Fruit fly (Drosophila melanogaster) whole organism, embryonic: ENCODE measurements around the gene Shaw.

Source experiments
- C15 ChIP-seq: fragments of 200-800 bp; sonication (Bioruptor generic); IDR thresholded peaks from 3 replicates; pipeline ENCODE4 v1.3.6; 2022; ENCODE audit warnings: missing biosample characterization, missing genetic modification characterization
- CG10147 ChIP-seq: fragments of 200-800 bp; sonication (Bioruptor generic); optimal IDR thresholded peaks from 2 replicates; lab custom pipeline; 2019; ENCODE audit warnings: missing biosample characterization, mild to moderate bottlenecking, missing genetic modification characterization, moderate library complexity
- CG1024 ChIP-seq: fragments of 200-800 bp; sonication (Bioruptor generic); IDR thresholded peaks from 2 replicates; pipeline ENCODE4 v1.3.6; 2022; ENCODE audit warnings: missing biosample characterization, missing genetic modification characterization
- CG10654 ChIP-seq: fragments of 200-800 bp; sonication (Bioruptor generic); optimal IDR thresholded peaks from 2 replicates; lab custom pipeline; 2016; ENCODE audit warnings: missing biosample characterization, missing genetic modification characterization
- CG11247 ChIP-seq: fragments of 200-800 bp; sonication (Bioruptor generic); IDR thresholded peaks from 2 replicates; pipeline ENCODE4 v1.3.6; 2022; ENCODE audit warnings: missing biosample characterization, missing genetic modification characterization
- CG11696 ChIP-seq: fragments of 200-800 bp; sonication (Bioruptor generic); IDR thresholded peaks from 2 replicates; pipeline ENCODE4 v1.3.6; 2022; ENCODE audit warnings: missing biosample characterization, missing genetic modification characterization
- CG12219 ChIP-seq: fragments of 200-800 bp; sonication (Bioruptor generic); optimal IDR thresholded peaks from 3 replicates; lab custom pipeline; 2018; ENCODE audit warnings: missing biosample characterization, mild to moderate bottlenecking, missing genetic modification characterization
- CG12391 ChIP-seq: fragments of 200-800 bp; sonication (Bioruptor generic); optimal IDR thresholded peaks from 3 replicates; lab custom pipeline; 2018; ENCODE audit warnings: missing biosample characterization, mild to moderate bottlenecking, missing genetic modification characterization, moderate library complexity
- CG14014 ChIP-seq: fragments of 200-800 bp; sonication (Bioruptor generic); IDR thresholded peaks from 2 replicates; pipeline ENCODE4 v1.3.6; 2022; ENCODE audit warnings: missing biosample characterization, missing genetic modification characterization
- CG14050 ChIP-seq: fragments of 200-800 bp; sonication (Bioruptor generic); IDR thresholded peaks from 3 replicates; pipeline ENCODE4 v1.3.6; 2022; ENCODE audit warnings: missing biosample characterization, missing genetic modification characterization
- CG15269 ChIP-seq: fragments of 200-800 bp; sonication (Bioruptor generic); optimal IDR thresholded peaks from 2 replicates; lab custom pipeline; 2018; ENCODE audit warnings: missing biosample characterization, mild to moderate bottlenecking, missing genetic modification characterization, moderate library complexity
- CG15479 ChIP-seq: fragments of 200-800 bp; sonication (Bioruptor generic); optimal IDR thresholded peaks from 3 replicates; lab custom pipeline; 2019; ENCODE audit warnings: missing biosample characterization, mild to moderate bottlenecking, missing genetic modification characterization, moderate library complexity
- CG1603 ChIP-seq: fragments of 200-800 bp; sonication (Bioruptor generic); optimal IDR thresholded peaks from 2 replicates; lab custom pipeline; 2019; ENCODE audit warnings: missing biosample characterization, mild to moderate bottlenecking, missing genetic modification characterization, moderate library complexity
- CG17186 ChIP-seq: fragments of 200-800 bp; sonication (Bioruptor generic); optimal IDR thresholded peaks from 3 replicates; lab custom pipeline; 2017; ENCODE audit warnings: missing biosample characterization, missing genetic modification reagents, missing genetic modification characterization
- CG17568 ChIP-seq: fragments of 200-800 bp; sonication (Bioruptor generic); optimal IDR thresholded peaks from 2 replicates; lab custom pipeline; 2018; ENCODE audit warnings: missing biosample characterization, mild to moderate bottlenecking, missing genetic modification characterization, moderate library complexity
- CG1832 ChIP-seq: fragments of 200-800 bp; sonication (Bioruptor generic); optimal IDR thresholded peaks from 2 replicates; lab custom pipeline; 2017; ENCODE audit warnings: missing biosample characterization, mild to moderate bottlenecking, missing genetic modification characterization, inconsistent platforms
- CG18476 ChIP-seq: fragments of 200-800 bp; sonication (Bioruptor generic); optimal IDR thresholded peaks from 2 replicates; lab custom pipeline; 2016; ENCODE audit warnings: missing biosample characterization, mild to moderate bottlenecking, missing genetic modification characterization
- CG2116 ChIP-seq: fragments of 200-800 bp; sonication (Bioruptor generic); optimal IDR thresholded peaks from 3 replicates; lab custom pipeline; 2018; ENCODE audit warnings: missing biosample characterization, mild to moderate bottlenecking, missing genetic modification characterization
- CG34376 ChIP-seq: fragments of 200-800 bp; sonication (Bioruptor generic); optimal IDR thresholded peaks from 2 replicates; lab custom pipeline; 2018; ENCODE audit warnings: missing biosample characterization, mild to moderate bottlenecking, missing genetic modification characterization
- CG6254 ChIP-seq: fragments of 200-800 bp; sonication (Bioruptor generic); optimal IDR thresholded peaks from 3 replicates; lab custom pipeline; 2017; ENCODE audit warnings: mild to moderate bottlenecking, missing biosample characterization, missing genetic modification reagents, missing genetic modification characterization
- CG7839 ChIP-seq: fragments of 200-800 bp; sonication (Bioruptor generic); optimal IDR thresholded peaks from 3 replicates; lab custom pipeline; 2018; ENCODE audit warnings: missing biosample characterization, mild to moderate bottlenecking, missing genetic modification characterization, moderate library complexity
- CG8281 ChIP-seq: fragments of 200-800 bp; sonication (Bioruptor generic); optimal IDR thresholded peaks from 2 replicates; lab custom pipeline; 2018; ENCODE audit warnings: missing biosample characterization, mild to moderate bottlenecking, missing genetic modification characterization, moderate library complexity
- CG9609 ChIP-seq: fragments of 200-800 bp; sonication (Bioruptor generic); optimal IDR thresholded peaks from 3 replicates; lab custom pipeline; 2016; ENCODE audit warnings: missing biosample characterization, missing genetic modification characterization
- CG9932 ChIP-seq: fragments of 200-800 bp; sonication (Bioruptor generic); IDR thresholded peaks from 2 replicates; pipeline ENCODE4 v1.3.6; 2022; ENCODE audit warnings: missing biosample characterization, missing genetic modification characterization
- Dbx ChIP-seq: fragments of 200-800 bp; sonication (Bioruptor generic); IDR thresholded peaks from 3 replicates; pipeline ENCODE4 v1.3.6; 2022; ENCODE audit warnings: missing biosample characterization, missing genetic modification characterization
- Dek ChIP-seq: fragments of 200-800 bp; sonication (Bioruptor generic); optimal IDR thresholded peaks from 3 replicates; lab custom pipeline; 2019; ENCODE audit warnings: missing biosample characterization, mild to moderate bottlenecking, missing genetic modification characterization, moderate library complexity
- HLH3B ChIP-seq: fragments of 200-800 bp; sonication (Bioruptor generic); IDR thresholded peaks from 2 replicates; pipeline ENCODE4 v1.3.6; 2022; ENCODE audit warnings: missing biosample characterization, missing genetic modification characterization
- Opbp ChIP-seq: fragments of 200-800 bp; sonication (Bioruptor generic); IDR thresholded peaks from 3 replicates; pipeline ENCODE4 v1.3.6; 2022; ENCODE audit warnings: missing biosample characterization, missing genetic modification characterization; ENCODE audit not compliant: partially characterized antibody
- Scr ChIP-seq: fragments of 200-800 bp; sonication (Bioruptor generic); IDR thresholded peaks from 2 replicates; pipeline ENCODE4 v1.3.6; 2022; ENCODE audit warnings: missing biosample characterization, missing genetic modification characterization; ENCODE audit not compliant: partially characterized antibody
- YL-1 ChIP-seq: fragments of 200-800 bp; sonication (Bioruptor generic); optimal IDR thresholded peaks from 3 replicates; lab custom pipeline; 2017; ENCODE audit warnings: missing biosample characterization, mild to moderate bottlenecking, missing genetic modification characterization
- ap ChIP-seq: fragments of 200-800 bp; sonication (Bioruptor generic); IDR thresholded peaks from 2 replicates; pipeline ENCODE4 v1.3.6; 2022; ENCODE audit warnings: missing biosample characterization, missing genetic modification characterization
- bsh ChIP-seq, 2 experiments: fragments of 200-800 bp; sonication (Bioruptor generic); optimal IDR thresholded peaks; 2 replicates each; lab custom pipeline; 2017 to 2018; ENCODE audit warnings: mild to moderate bottlenecking in 2 of 2, missing biosample characterization in 2 of 2, missing genetic modification characterization in 2 of 2, moderate library complexity in 1 of 2
- btn ChIP-seq: fragments of 200-800 bp; sonication (Bioruptor generic); optimal IDR thresholded peaks from 2 replicates; lab custom pipeline; 2016; ENCODE audit warnings: missing biosample characterization, missing genetic modification characterization
- cato ChIP-seq: fragments of 200-800 bp; sonication (Bioruptor generic); optimal IDR thresholded peaks from 2 replicates; lab custom pipeline; 2016; ENCODE audit warnings: missing biosample characterization, missing genetic modification characterization, borderline replicate concordance
- chinmo ChIP-seq: fragments of 200-800 bp; sonication (Bioruptor generic); IDR thresholded peaks from 4 replicates; pipeline ENCODE4 v1.3.6; 2022; ENCODE audit warnings: missing biosample characterization, missing genetic modification characterization; ENCODE audit not compliant: partially characterized antibody
- chm ChIP-seq: fragments of 200-800 bp; sonication (Bioruptor generic); IDR thresholded peaks from 2 replicates; pipeline ENCODE4 v1.3.6; 2022; ENCODE audit warnings: missing biosample characterization, missing genetic modification characterization
- crol ChIP-seq: fragments of 200-800 bp; sonication (Bioruptor generic); IDR thresholded peaks from 2 replicates; pipeline ENCODE4 v1.3.6; 2022; ENCODE audit warnings: missing biosample characterization, missing genetic modification characterization
- dmrt11E ChIP-seq: fragments of 200-800 bp; sonication (Bioruptor generic); optimal IDR thresholded peaks from 3 replicates; lab custom pipeline; 2018; ENCODE audit warnings: missing biosample characterization, mild to moderate bottlenecking, missing genetic modification characterization, moderate library complexity
- dpn ChIP-seq, 2 experiments: fragments of 200-800 bp; sonication (Bioruptor generic); optimal IDR thresholded peaks; 3 replicates each; lab custom pipeline; 2016; ENCODE audit warnings: missing biosample characterization in 2 of 2, missing genetic modification characterization in 2 of 2
- exex ChIP-seq: fragments of 200-800 bp; sonication (Bioruptor generic); optimal IDR thresholded peaks from 4 replicates; lab custom pipeline; 2018; ENCODE audit warnings: missing biosample characterization, mild to moderate bottlenecking, missing genetic modification characterization, moderate library complexity
- h ChIP-seq: fragments of >200 bp; optimal IDR thresholded peaks from 2 replicates; lab custom pipeline; 2017
- ham ChIP-seq: fragments of 200-800 bp; sonication (Bioruptor generic); IDR thresholded peaks from 2 replicates; pipeline ENCODE4 v1.3.6; 2022; ENCODE audit warnings: missing biosample characterization, missing genetic modification characterization
- jigr1 ChIP-seq: fragments of 200-800 bp; sonication (Bioruptor generic); IDR thresholded peaks from 3 replicates; pipeline ENCODE4 v1.3.6; 2022; ENCODE audit warnings: missing biosample characterization, missing genetic modification characterization
- lilli ChIP-seq: fragments of 200-800 bp; sonication (Bioruptor generic); optimal IDR thresholded peaks from 3 replicates; lab custom pipeline; 2016; ENCODE audit warnings: missing biosample characterization, missing genetic modification characterization
- psq ChIP-seq: fragments of 200-800 bp; sonication (Bioruptor generic); optimal IDR thresholded peaks from 2 replicates; lab custom pipeline; 2017; ENCODE audit warnings: missing biosample characterization, missing genetic modification characterization
- schlank ChIP-seq: fragments of 200-800 bp; sonication (Bioruptor generic); optimal IDR thresholded peaks from 2 replicates; lab custom pipeline; 2018; ENCODE audit warnings: missing biosample characterization, mild to moderate bottlenecking, missing genetic modification characterization
- sens ChIP-seq: fragments of 200-800 bp; sonication (Bioruptor generic); peaks from one replicate; lab custom pipeline; 2016; ENCODE audit warnings: missing biosample characterization, missing genetic modification characterization
- so ChIP-seq: fragments of 200-800 bp; sonication (Bioruptor generic); IDR thresholded peaks from 3 replicates; pipeline ENCODE4 v1.3.6; 2022; ENCODE audit warnings: missing biosample characterization, missing genetic modification characterization
- tx ChIP-seq: fragments of 200-800 bp; sonication (Bioruptor generic); optimal IDR thresholded peaks from 2 replicates; lab custom pipeline; 2016; ENCODE audit warnings: missing biosample characterization, missing genetic modification characterization
- zen ChIP-seq: fragments of 200-800 bp; sonication (Bioruptor generic); optimal IDR thresholded peaks from 3 replicates; lab custom pipeline; 2018; ENCODE audit warnings: missing biosample characterization, mild to moderate bottlenecking, missing genetic modification characterization, moderate library complexity

Shaw gene

dm6 chr2L:3772937-3773623, 55.1 kb downstream of the Shaw start (continued):
- peak; percentile 72 for TF ChIP-seq CG7839 (tag; lab: Kevin White, UChicago)
- no peak for TF ChIP-seq CG11696 (GFP tag; lab: Robert Waterston, UW)
- no peak for TF ChIP-seq zen (tag; lab: Kevin White, UChicago)
- no peak for TF ChIP-seq so (GFP tag; lab: Robert Waterston, UW)
- no peak for TF ChIP-seq CG12219 (GFP tag; lab: Kevin White, UChicago)
- TF ChIP-seq CG17186 (GFP tag; lab: Kevin White, UChicago) = no peak
- TF ChIP-seq chm (GFP tag; lab: Robert Waterston, UW) = no peak
- TF ChIP-seq jigr1 (GFP tag; lab: Robert Waterston, UW) = no peak
- TF ChIP-seq crol (GFP tag; lab: Robert Waterston, UW) = peak; percentile 98
- TF ChIP-seq CG9609 (GFP tag; lab: Kevin White, UChicago) = no peak
- TF ChIP-seq CG1832 = peak; percentile 71
- TF ChIP-seq CG10654 (GFP tag; lab: Kevin White, UChicago) = no peak
- TF ChIP-seq CG12391 = peak; percentile 80
- TF ChIP-seq CG14050 (GFP tag; lab: Robert Waterston, UW) = no peak; the same call in 2 of the 3 replicates
- TF ChIP-seq CG18476 (GFP tag; lab: Kevin White, UChicago) = peak; percentile 40
- peak; percentile 7 for TF ChIP-seq lilli (GFP tag; lab: Kevin White, UChicago)
- TF ChIP-seq h (lab: Kevin White, UChicago) = no peak
- TF ChIP-seq Opbp (GFP tag; lab: Robert Waterston, UW) = 0 out of 3 replicates have a peak, but pooled peaks have one; percentile 27
- TF ChIP-seq CG2116 (GFP tag; lab: Kevin White, UChicago) = peak; percentile 2
- no peak for TF ChIP-seq cato (GFP tag; lab: Kevin White, UChicago)
- TF ChIP-seq CG14014 (GFP tag; lab: Robert Waterston, UW) = no peak
- no peak for TF ChIP-seq schlank (tag; lab: Kevin White, UChicago)
- TF ChIP-seq CG15479 (GFP tag; lab: Kevin White, UChicago) = no peak
- TF ChIP-seq Scr (GFP tag; lab: Robert Waterston, UW) = no peak
- peak in 1 of 2 experiments; percentile 10 for TF ChIP-seq bsh (GFP tag; optimal IDR thresholded peaks at IDR 0.05; lab: Kevin White, UChicago)
- no peak for TF ChIP-seq CG8281 (tag; lab: Kevin White, UChicago)
- TF ChIP-seq CG34376 (GFP tag; lab: Kevin White, UChicago) = no peak
- TF ChIP-seq HLH3B (GFP tag; lab: Robert Waterston, UW) = no peak
- TF ChIP-seq CG15269 (tag; lab: Kevin White, UChicago) = peak; percentile 66
- TF ChIP-seq CG6254 = peak; percentile 52
- peak; percentile 56 for TF ChIP-seq CG17568 (GFP tag; lab: Kevin White, UChicago)
- peak; percentile 49 for TF ChIP-seq Dek (tag; lab: Kevin White, UChicago)
- peak; percentile 78 for TF ChIP-seq dmrt11E
- TF ChIP-seq CG11247 (GFP tag; lab: Robert Waterston, UW) = no peak
- peak; percentile 61 for TF ChIP-seq CG10147 (GFP tag; lab: Kevin White, UChicago)
- TF ChIP-seq ap = no peak
- peak; percentile 28 for TF ChIP-seq YL-1 (GFP tag; lab: Kevin White, UChicago)
- TF ChIP-seq CG1024 = no peak
- no peak for TF ChIP-seq ham (GFP tag; lab: Robert Waterston, UW)
- peak in 1 of 2 experiments; percentile 7 for TF ChIP-seq dpn (GFP tag; optimal IDR thresholded peaks at IDR 0.05; lab: Kevin White, UChicago)
- peak; percentile 94 for TF ChIP-seq chinmo
- no peak for TF ChIP-seq tx (GFP tag; lab: Kevin White, UChicago)
- no peak for TF ChIP-seq CG1603
- no peak for TF ChIP-seq psq
- no peak for TF ChIP-seq btn (GFP tag; lab: Kevin White, UChicago)
- TF ChIP-seq exex (tag; lab: Kevin White, UChicago) = no peak
- no peak for TF ChIP-seq Dbx (GFP tag; lab: Robert Waterston, UW)
- no peak for TF ChIP-seq C15 (GFP tag; lab: Robert Waterston, UW)
- TF ChIP-seq sens = peak; percentile 88
- peak; percentile 32; the same call in 1 of the 2 replicates for TF ChIP-seq CG9932
